Fruit fly (Drosophila melanogaster) whole organism, embryonic: ENCODE data around the gene CG11426.

Experiments
- CG11696 ChIP-seq: fragments of 200-800 bp; sonication (Bioruptor generic); IDR thresholded peaks from 2 replicates; pipeline ENCODE4 v1.3.6; 2022; ENCODE audit warnings: missing biosample characterization, missing genetic modification characterization
- CG12071 ChIP-seq: fragments of 200-800 bp; sonication (Bioruptor generic); optimal IDR thresholded peaks from 3 replicates; lab custom pipeline; 2018; ENCODE audit warnings: missing biosample characterization, mild to moderate bottlenecking, missing genetic modification characterization
- CG12769 ChIP-seq: fragments of 200-800 bp; sonication (Bioruptor generic); optimal IDR thresholded peaks from 2 replicates; lab custom pipeline; 2019; ENCODE audit warnings: missing biosample characterization, mild to moderate bottlenecking, missing genetic modification characterization, moderate library complexity
- CG12942 ChIP-seq: fragments of 200-800 bp; sonication (Bioruptor generic); optimal IDR thresholded peaks from 3 replicates; lab custom pipeline; 2016; ENCODE audit warnings: missing biosample characterization, missing genetic modification characterization
- CG13424 ChIP-seq: fragments of 200-800 bp; sonication (Bioruptor generic); optimal IDR thresholded peaks from 2 replicates; lab custom pipeline; 2019; ENCODE audit warnings: missing biosample characterization, mild to moderate bottlenecking, missing genetic modification characterization, moderate library complexity
- CG13894 ChIP-seq: fragments of 200-800 bp; sonication (Bioruptor generic); optimal IDR thresholded peaks from 3 replicates; lab custom pipeline; 2018; ENCODE audit warnings: missing biosample characterization, mild to moderate bottlenecking, missing genetic modification characterization, moderate library complexity
- CG14965 ChIP-seq: fragments of 200-800 bp; sonication (Bioruptor generic); optimal IDR thresholded peaks from 2 replicates; lab custom pipeline; 2016; ENCODE audit warnings: missing biosample characterization, missing genetic modification characterization, borderline replicate concordance
- CG16815 ChIP-seq: fragments of 200-800 bp; sonication (Bioruptor generic); optimal IDR thresholded peaks from 3 replicates; lab custom pipeline; 2017; ENCODE audit warnings: missing biosample characterization, mild to moderate bottlenecking, missing genetic modification characterization
- CG17612 ChIP-seq: fragments of 200-800 bp; sonication (Bioruptor generic); IDR thresholded peaks from 2 replicates; pipeline ENCODE4 v1.3.6; 2022; ENCODE audit warnings: missing biosample characterization, missing genetic modification characterization
- CG17829 ChIP-seq: fragments of 200-800 bp; optimal IDR thresholded peaks from 2 replicates; lab custom pipeline; 2019; ENCODE audit warnings: missing biosample characterization, mild to moderate bottlenecking, missing genetic modification characterization, moderate library complexity
- CG3163 ChIP-seq: fragments of 200-800 bp; sonication (Bioruptor generic); optimal IDR thresholded peaks from 3 replicates; lab custom pipeline; 2016; ENCODE audit warnings: missing biosample characterization, missing genetic modification characterization
- CG32767 ChIP-seq: fragments of 200-800 bp; sonication (Bioruptor generic); IDR thresholded peaks from 2 replicates; pipeline ENCODE4 v1.3.6; 2022; ENCODE audit warnings: missing biosample characterization, missing genetic modification characterization
- CG32772 ChIP-seq: fragments of 200-800 bp; sonication (Bioruptor generic); IDR thresholded peaks from 2 replicates; pipeline ENCODE4 v1.3.6; 2022; ENCODE audit warnings: missing biosample characterization, missing genetic modification characterization
- CG3726 ChIP-seq: fragments of 200-800 bp; sonication (Bioruptor generic); IDR thresholded peaks from 3 replicates; pipeline ENCODE4, ENCODE4 v1.3.6; 2022; ENCODE audit warnings: missing biosample characterization, missing genetic modification characterization
- CG3995 ChIP-seq: fragments of 200-800 bp; sonication (Bioruptor generic); optimal IDR thresholded peaks from 3 replicates; lab custom pipeline; 2016; ENCODE audit warnings: missing biosample characterization, missing genetic modification characterization
- CG6689 ChIP-seq: fragments of 200-800 bp; sonication (Bioruptor generic); IDR thresholded peaks from 2 replicates; pipeline ENCODE4 v1.3.6; 2022; ENCODE audit warnings: missing biosample characterization, missing genetic modification characterization
- CG7745 ChIP-seq: fragments of 200-800 bp; sonication (Bioruptor generic); optimal IDR thresholded peaks from 2 replicates; lab custom pipeline; 2018; ENCODE audit warnings: missing biosample characterization, mild to moderate bottlenecking, missing genetic modification characterization, moderate library complexity
- CG8924 ChIP-seq: fragments of 200-800 bp; optimal IDR thresholded peaks from 3 replicates; lab custom pipeline; 2019; ENCODE audit warnings: missing biosample characterization, mild to moderate bottlenecking, missing genetic modification characterization, moderate library complexity
- CHES-1-like ChIP-seq: fragments of 200-800 bp; sonication (Bioruptor generic); optimal IDR thresholded peaks from 2 replicates; lab custom pipeline; 2016; ENCODE audit warnings: missing biosample characterization, missing genetic modification characterization
- GATAe ChIP-seq: fragments of 200-800 bp; sonication (Bioruptor generic); conservative IDR thresholded peaks from 2 replicates; pipeline ENCODE4 v1.3.6; 2022; ENCODE audit warnings: missing biosample characterization, missing genetic modification characterization
- HLH4C ChIP-seq: fragments of 200-800 bp; sonication (Bioruptor generic); IDR thresholded peaks from 3 replicates; pipeline ENCODE4 v1.3.6; 2022; ENCODE audit warnings: missing biosample characterization, missing genetic modification characterization; ENCODE audit not compliant: partially characterized antibody
- Med ChIP-seq: fragments of 200-800 bp; sonication (Bioruptor generic); peaks from one replicate; lab custom pipeline; 2016; ENCODE audit warnings: missing biosample characterization, missing genetic modification characterization, mild to moderate bottlenecking, inconsistent platforms, moderate library complexity
- NK7.1 ChIP-seq: fragments of 200-800 bp; sonication (Bioruptor generic); optimal IDR thresholded peaks from 3 replicates; lab custom pipeline; 2016; ENCODE audit warnings: missing biosample characterization, missing genetic modification characterization
- Oli ChIP-seq: fragments of 200-800 bp; sonication (Bioruptor generic); optimal IDR thresholded peaks from 2 replicates; lab custom pipeline; 2018; ENCODE audit warnings: missing biosample characterization, mild to moderate bottlenecking, missing genetic modification characterization, moderate library complexity
- Optix ChIP-seq: fragments of 200-800 bp; sonication (Bioruptor generic); IDR thresholded peaks from 3 replicates; pipeline ENCODE4 v1.3.6; 2022; ENCODE audit warnings: missing biosample characterization, missing genetic modification characterization
- TFAM ChIP-seq: fragments of 200-800 bp; sonication (Bioruptor generic); optimal IDR thresholded peaks from 2 replicates; lab custom pipeline; 2017; ENCODE audit warnings: missing biosample characterization, missing genetic modification characterization, inconsistent platforms
- Taf1 ChIP-seq: fragments of 200-800 bp; sonication (Bioruptor generic); IDR thresholded peaks from 2 replicates; pipeline ENCODE4 v1.3.6; 2022; ENCODE audit warnings: missing biosample characterization, missing genetic modification characterization
- Xrp1 ChIP-seq: fragments of 200-800 bp; sonication (Bioruptor generic); IDR thresholded peaks from 2 replicates; pipeline ENCODE4 v1.3.6; 2022; ENCODE audit warnings: missing biosample characterization, missing genetic modification characterization
- bcd ChIP-seq: fragments of 200-800 bp; sonication (Bioruptor generic); optimal IDR thresholded peaks from 2 replicates; lab custom pipeline; 2017; ENCODE audit warnings: missing biosample characterization, mild to moderate bottlenecking, missing genetic modification characterization
- bsh ChIP-seq, 2 experiments: fragments of 200-800 bp; sonication (Bioruptor generic); optimal IDR thresholded peaks; 2 replicates each; lab custom pipeline; 2017 to 2018; ENCODE audit warnings: mild to moderate bottlenecking in 2 of 2, missing biosample characterization in 2 of 2, missing genetic modification characterization in 2 of 2, moderate library complexity in 1 of 2
- cad ChIP-seq: fragments of >200 bp; optimal IDR thresholded peaks from 2 replicates; lab custom pipeline; 2017; ENCODE audit warnings: missing biosample characterization, missing genetic modification characterization
- chinmo ChIP-seq: fragments of 200-800 bp; sonication (Bioruptor generic); IDR thresholded peaks from 4 replicates; pipeline ENCODE4 v1.3.6; 2022; ENCODE audit warnings: missing biosample characterization, missing genetic modification characterization; ENCODE audit not compliant: partially characterized antibody
- da ChIP-seq: fragments of 200-800 bp; sonication (Bioruptor generic); optimal IDR thresholded peaks from 2 replicates; lab custom pipeline; 2016; ENCODE audit warnings: missing biosample characterization, missing genetic modification characterization
- en ChIP-seq: fragments of 200-800 bp; sonication (Bioruptor generic); optimal IDR thresholded peaks from 2 replicates; lab custom pipeline; 2016; ENCODE audit warnings: missing biosample characterization, missing genetic modification characterization
- gcm ChIP-seq: fragments of 200-800 bp; sonication (Bioruptor generic); optimal IDR thresholded peaks from 2 replicates; lab custom pipeline; 2019; ENCODE audit warnings: missing biosample characterization, mild to moderate bottlenecking, missing genetic modification characterization, moderate library complexity
- grau ChIP-seq: fragments of 200-800 bp; optimal IDR thresholded peaks from 3 replicates; lab custom pipeline; 2019; ENCODE audit warnings: missing biosample characterization, mild to moderate bottlenecking, missing genetic modification characterization, moderate library complexity
- kah ChIP-seq: fragments of 200-800 bp; sonication (Bioruptor generic); optimal IDR thresholded peaks from 2 replicates; lab custom pipeline; 2018; ENCODE audit warnings: missing biosample characterization, mild to moderate bottlenecking, missing genetic modification characterization
- lmd ChIP-seq: fragments of 200-800 bp; sonication (Bioruptor generic); IDR thresholded peaks from 2 replicates; pipeline ENCODE4 v1.3.6; 2022; ENCODE audit warnings: missing biosample characterization, missing genetic modification characterization
- nau ChIP-seq: fragments of 200-800 bp; sonication (Bioruptor generic); optimal IDR thresholded peaks from 3 replicates; lab custom pipeline; 2017; ENCODE audit warnings: missing biosample characterization, mild to moderate bottlenecking, missing genetic modification characterization, missing genetic modification reagents
- nom ChIP-seq: fragments of 200-800 bp; sonication (Bioruptor generic); optimal IDR thresholded peaks from 2 replicates; lab custom pipeline; 2017; ENCODE audit warnings: missing biosample characterization, missing genetic modification characterization, mild to moderate bottlenecking, moderate library complexity, missing genetic modification reagents
- row ChIP-seq: fragments of 200-800 bp; sonication (Bioruptor generic); IDR thresholded peaks from 3 replicates; pipeline ENCODE4 v1.3.6; 2022; ENCODE audit warnings: missing biosample characterization, missing genetic modification characterization
- sd ChIP-seq: fragments of 200-800 bp; sonication (Bioruptor generic); optimal IDR thresholded peaks from 3 replicates; lab custom pipeline; 2018; ENCODE audit warnings: missing biosample characterization, mild to moderate bottlenecking, missing genetic modification characterization, moderate library complexity
- sob ChIP-seq: fragments of 200-800 bp; sonication (Bioruptor generic); IDR thresholded peaks from 2 replicates; pipeline ENCODE4 v1.3.6; 2022; ENCODE audit warnings: missing biosample characterization, missing genetic modification characterization
- tgo ChIP-seq: fragments of 200-800 bp; sonication (Bioruptor generic); IDR thresholded peaks from 3 replicates; pipeline ENCODE4 v1.3.6; 2022; ENCODE audit warnings: missing biosample characterization, missing genetic modification characterization
- tup ChIP-seq: fragments of 200-800 bp; sonication (Bioruptor generic); optimal IDR thresholded peaks from 2 replicates; lab custom pipeline; 2016; ENCODE audit warnings: missing biosample characterization, mild to moderate bottlenecking, missing genetic modification characterization, moderate library complexity
- vnd ChIP-seq: fragments of 200-800 bp; sonication (Bioruptor generic); IDR thresholded peaks from 3 replicates; pipeline ENCODE4 v1.3.6; 2022; ENCODE audit warnings: missing biosample characterization, missing genetic modification characterization; ENCODE audit not compliant: partially characterized antibody
- vvl ChIP-seq: fragments of 200-800 bp; sonication (Bioruptor generic); IDR thresholded peaks from 2 replicates; pipeline ENCODE4 v1.3.6; 2022; ENCODE audit warnings: missing biosample characterization, missing genetic modification characterization
- zen ChIP-seq: fragments of 200-800 bp; sonication (Bioruptor generic); optimal IDR thresholded peaks from 3 replicates; lab custom pipeline; 2018; ENCODE audit warnings: missing biosample characterization, mild to moderate bottlenecking, missing genetic modification characterization, moderate library complexity

Gene CG11426

DNA sequence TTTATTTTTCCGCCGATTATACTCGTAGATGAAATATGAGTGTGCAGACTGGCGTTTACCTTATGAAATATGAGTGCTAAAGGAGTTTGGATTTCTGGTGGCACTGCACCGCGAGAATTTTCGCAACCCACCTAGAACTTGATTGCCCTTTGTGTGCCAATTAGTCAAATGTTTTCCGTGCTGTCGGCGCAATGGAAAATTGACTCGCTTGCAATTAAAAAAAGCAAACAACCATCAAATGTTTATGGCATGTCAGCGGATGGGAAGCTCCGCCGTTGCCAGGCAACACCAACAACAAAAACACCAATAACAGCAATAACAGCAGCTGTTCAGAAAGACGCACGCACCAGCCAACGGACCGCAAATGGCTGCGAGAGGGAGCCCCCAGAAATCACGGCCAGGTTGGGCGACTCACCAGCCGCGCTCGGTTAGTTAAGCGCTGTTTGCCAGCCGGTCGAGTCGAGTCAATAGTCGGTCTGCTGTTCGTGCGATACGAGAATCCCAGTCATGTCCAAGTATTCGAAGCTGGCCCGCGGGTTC is 3.9 kb upstream of the CG11426 start:
- TF ChIP-seq CHES-1-like (GFP tag; lab: Kevin White, UChicago): no peak
- TF ChIP-seq CG32767 (GFP tag; lab: Robert Waterston, UW): no peak
- TF ChIP-seq sob (GFP tag; lab: Robert Waterston, UW): no peak
- no peak for TF ChIP-seq nau
- no peak for TF ChIP-seq CG32772
- peak; percentile 52 for TF ChIP-seq Med (GFP tag; lab: Kevin White, UChicago)
- TF ChIP-seq CG14965: no peak
- TF ChIP-seq CG13424 (tag; lab: Kevin White, UChicago): no peak
- TF ChIP-seq CG12769 (tag; lab: Kevin White, UChicago): peak; percentile 47
- no peak for TF ChIP-seq da (GFP tag; lab: Kevin White, UChicago)
- TF ChIP-seq lmd (GFP tag; lab: Robert Waterston, UW): no peak
- 0 out of 3 replicates have a peak, but pooled peaks have one; percentile 18 for TF ChIP-seq vnd
- no peak for TF ChIP-seq GATAe (GFP tag; lab: Robert Waterston, UW)
- peak in 1 of 2 experiments; percentile 29 for TF ChIP-seq bsh (GFP tag; optimal IDR thresholded peaks at IDR 0.05; lab: Kevin White, UChicago)
- no peak for TF ChIP-seq CG12071 (GFP tag; lab: Kevin White, UChicago)
- TF ChIP-seq tup (GFP tag; lab: Kevin White, UChicago): no peak
- no peak for TF ChIP-seq Taf1 (GFP tag; lab: Robert Waterston, UW)
- peak; percentile 5 for TF ChIP-seq nom (GFP tag; lab: Kevin White, UChicago)
- no peak for TF ChIP-seq CG3726
- peak; percentile 33; the same call in 1 of the 4 replicates for TF ChIP-seq chinmo (GFP tag; lab: Robert Waterston, UW)
- no peak for TF ChIP-seq gcm

DNA sequence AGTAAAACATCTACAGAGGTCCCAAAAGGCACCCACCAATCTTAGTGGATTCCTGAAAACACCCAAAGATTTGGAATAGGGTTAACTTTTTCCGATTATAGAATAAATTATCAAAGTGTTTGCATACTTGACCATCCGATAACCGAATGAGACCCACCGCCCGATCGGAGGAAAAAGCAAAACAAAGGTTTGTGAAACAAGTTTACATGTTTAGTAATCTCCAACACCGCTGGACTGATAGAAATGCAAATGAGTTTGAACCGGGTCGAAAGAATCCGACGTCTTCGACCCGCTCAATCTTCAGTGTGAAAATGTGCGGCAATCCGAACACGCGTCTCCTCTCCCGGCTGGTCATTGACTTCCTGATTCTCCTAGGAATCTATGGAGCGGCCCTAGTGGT is 1.8 kb upstream of the CG11426 start, which contains the start of gene CG11437:
Gene CG11437, plus strand, starts transcription at position 301 of the 400 bp plus-strand sequence.
- TF ChIP-seq tgo: no peak
- no peak for TF ChIP-seq kah (GFP tag; lab: Kevin White, UChicago)
- peak; percentile 42 for TF ChIP-seq CG12769 (tag; lab: Kevin White, UChicago)
- no peak for TF ChIP-seq CG17612 (GFP tag; lab: Robert Waterston, UW)
- peak; percentile 29 for TF ChIP-seq sd
- TF ChIP-seq vvl (GFP tag; lab: Robert Waterston, UW): peak; percentile 67
- TF ChIP-seq Xrp1 (GFP tag; lab: Robert Waterston, UW): no peak
- no peak for TF ChIP-seq CG16815 (GFP tag; lab: Kevin White, UChicago)
- TF ChIP-seq Optix (GFP tag; lab: Robert Waterston, UW): no peak
- peak; percentile 75 for TF ChIP-seq CG13894 (tag; lab: Kevin White, UChicago)
- TF ChIP-seq CG3163: no peak
- no peak for TF ChIP-seq row (GFP tag; lab: Robert Waterston, UW)
- TF ChIP-seq zen (tag; lab: Kevin White, UChicago): no peak
- TF ChIP-seq cad (GFP tag; lab: Kevin White, UChicago): no peak
- no peak for TF ChIP-seq CG8924 (tag; lab: Kevin White, UChicago)
- TF ChIP-seq CG11696 (GFP tag; lab: Robert Waterston, UW): no peak
- peak; percentile 37 for TF ChIP-seq Med (GFP tag; lab: Kevin White, UChicago)

- TF ChIP-seq en (GFP tag; lab: Kevin White, UChicago) (no peak), TFAM (GFP tag; lab: Kevin White, UChicago) (no peak), vnd (no peak), CG17829 (tag; lab: Kevin White, UChicago) (no peak), HLH4C (GFP tag; lab: Robert Waterston, UW) (no peak), CG12942 (GFP tag; lab: Kevin White, UChicago) (no peak), kah (GFP tag; lab: Kevin White, UChicago) (no peak), CG3995 (GFP tag; lab: Kevin White, UChicago) (no peak), Oli (tag; lab: Kevin White, UChicago) (peak; percentile 45), CG7745 (tag; lab: Kevin White, UChicago) (no peak), CG6689 (GFP tag; lab: Robert Waterston, UW) (peak; percentile 40; the same call in 1 of the 2 replicates), grau (tag; lab: Kevin White, UChicago) (peak; percentile 77), NK7.1 (GFP tag; lab: Kevin White, UChicago) (no peak), bcd (peak; percentile 46)
These were observed 1.4 kb downstream of the CG11426 start for dm6 chr3L:22471586-22472291.
